Worm (Caenorhabditis elegans) whole organism, L4 larva: ENCODE results near the gene Y54F10BM.21.
A peak's percentile ranks its signal among the peaks of the same experiment; 100 is the strongest.
"Not testable (repeated sequence)": the region's sequence is repeated elsewhere in the genome, so short reads cannot be mapped to it uniquely, and the experiment has no call there.

Source experiments
- F10B5.3 ChIP-seq: sonication (generic microtip); optimal IDR thresholded peaks from 2 replicates; lab custom pipeline; 2016; ENCODE audit warnings: mild to moderate bottlenecking, missing genetic modification characterization, missing compliant biosample characterization
- F26F4.8 ChIP-seq: fragments of 200-800 bp; sonication (Bioruptor generic); conservative IDR thresholded peaks from 2 replicates; pipeline ENCODE4 v1.3.6; 2022; ENCODE audit warnings: missing genetic modification characterization, missing compliant biosample characterization
- F44E2.7 ChIP-seq: fragments of 200-800 bp; sonication (Bioruptor generic); IDR thresholded peaks from 2 replicates; pipeline ENCODE4 v2.1.2; 2022; ENCODE audit warnings: missing genetic modification characterization, missing compliant biosample characterization
- Y75B8A.6 ChIP-seq: fragments of 200-800 bp; sonication (Bioruptor generic); IDR thresholded peaks from 2 replicates; pipeline ENCODE4 v1.3.6; 2022; ENCODE audit warnings: missing genetic modification reagents, missing genetic modification characterization, missing compliant biosample characterization
- aha-1 ChIP-seq: fragments of 150-350 bp; peaks from one replicate; lab custom pipeline; 2014; ENCODE audit warnings: missing biosample characterization, missing genetic modification characterization
- aly-2 ChIP-seq: sonication (generic microtip); optimal IDR thresholded peaks from 2 replicates; lab custom pipeline; 2018; ENCODE audit warnings: missing biosample characterization, missing genetic modification characterization
- ama-1 ChIP-seq: fragments of 150-350 bp; optimal IDR thresholded peaks from 2 replicates; lab custom pipeline; 2014; ENCODE audit warnings: inconsistent platforms, mixed read lengths
- ceh-28 ChIP-seq: fragments of 150-350 bp; optimal IDR thresholded peaks from 2 replicates; lab custom pipeline; 2014; ENCODE audit warnings: missing biosample characterization, missing genetic modification reagents, missing genetic modification characterization
- ceh-62 ChIP-seq: sonication (generic microtip); optimal IDR thresholded peaks from 2 replicates; lab custom pipeline; 2017; ENCODE audit warnings: missing biosample characterization, missing genetic modification characterization
- daf-12 ChIP-seq: fragments of 150-350 bp; optimal IDR thresholded peaks from 2 replicates; lab custom pipeline; 2014; ENCODE audit warnings: missing biosample characterization, missing genetic modification reagents, missing genetic modification characterization
- dmd-9 ChIP-seq: fragments of 200-800 bp; sonication (Bioruptor generic); IDR thresholded peaks from 2 replicates; pipeline ENCODE4 v1.3.6; 2022; ENCODE audit warnings: missing genetic modification reagents, missing genetic modification characterization, missing compliant biosample characterization
- egl-43 ChIP-seq: fragments of 200-800 bp; sonication (Bioruptor generic); IDR thresholded peaks from 2 replicates; pipeline ENCODE4 v1.3.6; 2022; ENCODE audit warnings: missing genetic modification reagents, missing genetic modification characterization, missing compliant biosample characterization
- gei-8 ChIP-seq: fragments of 200-800 bp; sonication (Bioruptor generic); optimal IDR thresholded peaks from 2 replicates; lab custom pipeline; 2018; ENCODE audit warnings: mild to moderate bottlenecking, missing genetic modification characterization, missing compliant biosample characterization
- lin-13 ChIP-seq: fragments of 150-350 bp; optimal IDR thresholded peaks from 2 replicates; lab custom pipeline; 2014; ENCODE audit warnings: missing biosample characterization, missing genetic modification reagents, missing genetic modification characterization
- lin-29 ChIP-seq: fragments of 200-800 bp; sonication (Bioruptor generic); IDR thresholded peaks from 2 replicates; pipeline ENCODE4 v1.3.6; 2022; ENCODE audit warnings: missing genetic modification reagents, missing genetic modification characterization, missing compliant biosample characterization
- lin-38 ChIP-seq: fragments of 200-800 bp; sonication (Bioruptor generic); IDR thresholded peaks from 2 replicates; pipeline ENCODE4 v1.3.6; 2022; ENCODE audit warnings: missing genetic modification reagents, missing genetic modification characterization, missing compliant biosample characterization
- lsy-2 ChIP-seq, 2 experiments: fragments of 150-350 bp in 1 of 2; sonication (generic microtip) in 1 of 2; optimal IDR thresholded peaks; 2 replicates each; lab custom pipeline; 2014 to 2017; ENCODE audit warnings: missing biosample characterization in 2 of 2, missing genetic modification characterization in 2 of 2
- madf-9 ChIP-seq: fragments of 200-800 bp; sonication (Bioruptor generic); conservative IDR thresholded peaks from 2 replicates; pipeline ENCODE4 v1.3.6; 2022; ENCODE audit warnings: missing genetic modification reagents, missing genetic modification characterization, missing compliant biosample characterization
- mep-1 ChIP-seq: fragments of 150-350 bp; sonication (generic microtip); optimal IDR thresholded peaks from 3 replicates; lab custom pipeline; 2014; ENCODE audit warnings: missing biosample characterization, missing genetic modification characterization
- nhr-10 ChIP-seq: fragments of 150-350 bp; optimal IDR thresholded peaks from 2 replicates; lab custom pipeline; 2014; ENCODE audit warnings: missing biosample characterization, missing genetic modification characterization
- nhr-11 ChIP-seq: fragments of 150-350 bp; optimal IDR thresholded peaks from 2 replicates; lab custom pipeline; 2014; ENCODE audit warnings: missing biosample characterization, missing genetic modification characterization
- nhr-111 ChIP-seq: fragments of 200-800 bp; sonication (Bioruptor generic); optimal IDR thresholded peaks from 2 replicates; lab custom pipeline; 2018; ENCODE audit warnings: mild to moderate bottlenecking, missing genetic modification characterization, missing compliant biosample characterization
- nhr-28 ChIP-seq: fragments of 150-350 bp; optimal IDR thresholded peaks from 2 replicates; lab custom pipeline; 2014; ENCODE audit warnings: missing biosample characterization, missing genetic modification characterization
- nhr-41 ChIP-seq: fragments of 200-800 bp; sonication (Bioruptor generic); IDR thresholded peaks from 2 replicates; pipeline ENCODE4 v1.3.6; 2022; ENCODE audit warnings: missing genetic modification reagents, missing genetic modification characterization, missing compliant biosample characterization
- nhr-42 ChIP-seq: fragments of 200-800 bp; sonication (Bioruptor generic); IDR thresholded peaks from 2 replicates; pipeline ENCODE4 v1.3.6; 2022; ENCODE audit warnings: missing genetic modification characterization, missing compliant biosample characterization
- nhr-48 ChIP-seq: sonication (generic microtip); optimal IDR thresholded peaks from 2 replicates; lab custom pipeline; 2016; ENCODE audit warnings: mild to moderate bottlenecking, missing genetic modification characterization, missing compliant biosample characterization
- nhr-76 ChIP-seq: fragments of 150-350 bp; optimal IDR thresholded peaks from 2 replicates; lab custom pipeline; 2014; ENCODE audit warnings: missing biosample characterization, missing genetic modification characterization
- pqm-1 ChIP-seq: sonication (generic microtip); optimal IDR thresholded peaks from 2 replicates; lab custom pipeline; 2017; ENCODE audit warnings: missing biosample characterization, missing genetic modification characterization
- rbr-2 ChIP-seq: sonication (generic microtip); optimal IDR thresholded peaks from 2 replicates; lab custom pipeline; 2016; ENCODE audit warnings: missing genotype, missing genetic modification characterization, missing compliant biosample characterization
- sdz-12 ChIP-seq: fragments of 200-800 bp; sonication (Bioruptor generic); optimal IDR thresholded peaks from 2 replicates; lab custom pipeline; 2018; ENCODE audit warnings: mild to moderate bottlenecking, missing genetic modification characterization, missing compliant biosample characterization
- snpc-1.2 ChIP-seq: fragments of 200-800 bp; sonication (Bioruptor generic); IDR thresholded peaks from 2 replicates; pipeline ENCODE4 v1.3.6; 2022; ENCODE audit warnings: missing genetic modification reagents, missing genetic modification characterization, missing compliant biosample characterization
- tag-97 ChIP-seq: fragments of 200-800 bp; sonication (Bioruptor generic); IDR thresholded peaks from 2 replicates; pipeline ENCODE4 v1.3.6; 2022; ENCODE audit warnings: missing genetic modification characterization, missing compliant biosample characterization
- unc-39 ChIP-seq: sonication (generic microtip); optimal IDR thresholded peaks from 2 replicates; lab custom pipeline; 2017; ENCODE audit warnings: missing biosample characterization, missing genetic modification characterization
- vab-7 ChIP-seq: fragments of 200-800 bp; sonication (Bioruptor generic); IDR thresholded peaks from 2 replicates; pipeline ENCODE4 v1.3.6; 2022; ENCODE audit warnings: missing genetic modification reagents, missing genetic modification characterization, missing compliant biosample characterization
- zfp-2 ChIP-seq: sonication (generic microtip); optimal IDR thresholded peaks from 2 replicates; lab custom pipeline; 2016; ENCODE audit warnings: mild to moderate bottlenecking, missing genetic modification characterization, missing compliant biosample characterization
- ztf-7 ChIP-seq: fragments of 150-350 bp; optimal IDR thresholded peaks from 2 replicates; lab custom pipeline; 2014; ENCODE audit warnings: missing biosample characterization, missing genetic modification characterization

Y54F10BM.21 gene

ce11 chrIII:2261353-2261752, 15.6 kb upstream of the Y54F10BM.21 start, which contains the start of gene fbxa-42:
Gene fbxa-42 (minus strand): TSS chrIII:2261453.
- TF ChIP-seq nhr-28 (tag; lab: Kevin White, UChicago); Y75B8A.6 (GFP tag; lab: Robert Waterston, UW); ama-1 (lab: Kevin White, UChicago): not testable (repeated sequence)

ce11 chrIII:2262942-2263341, 14.0 kb upstream of the Y54F10BM.21 start, which contains the start of gene Y54F10BM.6:
Gene Y54F10BM.6 (plus strand): TSS chrIII:2263242.
- no peak for TF ChIP-seq zfp-2 (tag; lab: Kevin White, UChicago)
- TF ChIP-seq rbr-2 (tag; lab: Kevin White, UChicago) = no peak
- no peak for TF ChIP-seq nhr-11
- TF ChIP-seq nhr-10 (tag; lab: Kevin White, UChicago) = no peak
- no peak for TF ChIP-seq nhr-111
- no peak for TF ChIP-seq F26F4.8 (GFP tag; lab: Robert Waterston, UW)
- no peak for TF ChIP-seq aha-1 (tag; lab: Kevin White, UChicago)
- TF ChIP-seq mep-1 = no peak
- TF ChIP-seq unc-39 (tag; lab: Kevin White, UChicago) = no peak

ce11 chrIII:2265986-2266701, 10.8 kb upstream of the Y54F10BM.21 start, which contains the start of gene fbxa-9:
Gene fbxa-9 (plus strand): TSS chrIII:2266651.
- TF ChIP-seq nhr-28 (tag; lab: Kevin White, UChicago) (peak; percentile 42), sdz-12 (GFP tag; lab: Kevin White, UChicago) (no peak), nhr-10 (tag; lab: Kevin White, UChicago) (no peak), dmd-9 (no peak), lin-29 (GFP tag; lab: Robert Waterston, UW) (no peak), madf-9 (GFP tag; lab: Robert Waterston, UW) (no peak), lin-13 (GFP tag; lab: Kevin White, UChicago) (no peak), pqm-1 (tag; lab: Kevin White, UChicago) (peak; percentile 55), ceh-28 (tag; lab: Kevin White, UChicago) (no peak), nhr-76 (tag; lab: Kevin White, UChicago) (no peak), aly-2 (tag; lab: Kevin White, UChicago) (no peak), nhr-41 (GFP tag; lab: Robert Waterston, UW) (no peak), zfp-2 (tag; lab: Kevin White, UChicago) (no peak)

- TF ChIP-seq lin-38 = peak; percentile 67
Observed at ce11 chrIII:2271016-2271590, 5.8 kb upstream of the Y54F10BM.21 start.

ce11 chrIII:2272075-2272474, 4.9 kb upstream of the Y54F10BM.21 start, which contains the start of gene fbxa-48:
Gene fbxa-48 (minus strand): TSS chrIII:2272175.
- TF ChIP-seq ceh-62 (tag; lab: Kevin White, UChicago) (no peak), pqm-1 (tag; lab: Kevin White, UChicago) (peak; percentile 5)

ce11 chrIII:2272732-2273131, 4.2 kb upstream of the Y54F10BM.21 start, which contains the start of gene fbxa-39:
Gene fbxa-39 (plus strand): TSS chrIII:2273032.
- TF ChIP-seq F10B5.3 (tag; lab: Kevin White, UChicago) = no peak
- TF ChIP-seq egl-43 (GFP tag; lab: Robert Waterston, UW) = no peak
- TF ChIP-seq lin-13 (GFP tag; lab: Kevin White, UChicago) = no peak
- no peak for TF ChIP-seq ztf-7
- no peak for TF ChIP-seq unc-39 (tag; lab: Kevin White, UChicago)
- TF ChIP-seq madf-9 (GFP tag; lab: Robert Waterston, UW) = no peak
- TF ChIP-seq F26F4.8 (GFP tag; lab: Robert Waterston, UW) = no peak
- TF ChIP-seq nhr-48 (tag; lab: Kevin White, UChicago) = no peak
- no peak for TF ChIP-seq nhr-76 (tag; lab: Kevin White, UChicago)
- no peak for TF ChIP-seq tag-97 (GFP tag; lab: Robert Waterston, UW)
- no peak for TF ChIP-seq snpc-1.2 (GFP tag; lab: Robert Waterston, UW)
- no peak for TF ChIP-seq nhr-41 (GFP tag; lab: Robert Waterston, UW)
- no peak for TF ChIP-seq vab-7
- no peak for TF ChIP-seq ceh-28 (tag; lab: Kevin White, UChicago)
- no peak for TF ChIP-seq daf-12 (tag; lab: Kevin White, UChicago)
- TF ChIP-seq F44E2.7 (GFP tag; lab: Robert Waterston, UW) = no peak
- no peak for TF ChIP-seq lsy-2 (tag; optimal IDR thresholded peaks at IDR 0.05; lab: Kevin White, UChicago)
- no peak for TF ChIP-seq gei-8 (GFP tag; lab: Kevin White, UChicago)
- no peak for TF ChIP-seq nhr-42
